Worm (Caenorhabditis elegans): Measurements from ENCODE around the gene dct-18.
A peak's percentile ranks its signal among the peaks of the same experiment; 100 is the strongest.

dct-18 gene

ce11 chrII:12914514-12915075 is 17.1 kb upstream of the dct-18 start, which contains the start of gene F35C5.12 (continued):
- peak; percentile 59 for TF ChIP-seq swsn-7 (tag; optimal IDR thresholded peaks at IDR 0.05)
- TF ChIP-seq nhr-28 (tag; optimal IDR thresholded peaks at IDR 0.05): no peak
- no peak for TF ChIP-seq lin-14 (GFP tag; optimal IDR thresholded peaks at IDR 0.05)
- TF ChIP-seq fos-1 (tag; optimal IDR thresholded peaks at IDR 0.05): no peak
- no peak for TF ChIP-seq unc-62 (GFP tag; optimal IDR thresholded peaks at IDR 0.05)
- TF ChIP-seq egl-13 (tag; optimal IDR thresholded peaks at IDR 0.05): peak; percentile 54
- no peak for TF ChIP-seq pag-3 (tag; optimal IDR thresholded peaks at IDR 0.05; ENCODE audit: borderline replicate concordance, insufficient read depth)
- no peak for TF ChIP-seq sup-37 (GFP tag; optimal IDR thresholded peaks at IDR 0.05)
- TF ChIP-seq sox-4 (tag; optimal IDR thresholded peaks at IDR 0.05): peak; percentile 42
- TF ChIP-seq nhr-12 (tag; optimal IDR thresholded peaks at IDR 0.05): no peak
- peak; percentile 15 for TF ChIP-seq mep-1 (tag; optimal IDR thresholded peaks at IDR 0.05)
- peak; percentile 8 for TF ChIP-seq lin-13 (GFP tag; optimal IDR thresholded peaks at IDR 0.05)
- TF ChIP-seq elt-3 (tag; optimal IDR thresholded peaks at IDR 0.05): peak in 1 of 6 experiments; percentile 14
- no peak for TF ChIP-seq alr-1 (tag; optimal IDR thresholded peaks at IDR 0.05; ENCODE audit: borderline replicate concordance)

ce11 chrII:12918960-12919553 is 12.6 kb upstream of the dct-18 start, which contains the start of the genes F58G1.2 and wago-4:
TSS of gene F58G1.2 (minus strand) at chrII:12919010.
TSS of gene wago-4 (plus strand) at chrII:12919551.
- no peak for TF ChIP-seq elt-3 (tag; optimal IDR thresholded peaks at IDR 0.05)
- TF ChIP-seq mab-9 (GFP tag; IDR thresholded peaks at IDR 0.05): no peak
- TF ChIP-seq C34B4.2 (tag; optimal IDR thresholded peaks at IDR 0.05): no peak
- no peak for TF ChIP-seq C04F5.9 (tag; optimal IDR thresholded peaks at IDR 0.05)
- no peak for TF ChIP-seq ets-5 (GFP tag; IDR thresholded peaks at IDR 0.05)
- TF ChIP-seq lin-15B (tag; optimal IDR thresholded peaks at IDR 0.05): no peak
- TF ChIP-seq egl-27 (tag; optimal IDR thresholded peaks at IDR 0.05): no peak
- no peak for TF ChIP-seq irx-1 (tag; optimal IDR thresholded peaks at IDR 0.05)
- no peak for TF ChIP-seq nhr-47 (tag; optimal IDR thresholded peaks at IDR 0.05)
- TF ChIP-seq nhr-71 (tag; optimal IDR thresholded peaks at IDR 0.05): no peak
- TF ChIP-seq nhr-11 (tag; optimal IDR thresholded peaks at IDR 0.05): no peak
- peak; percentile 10 for TF ChIP-seq rnt-1 (tag; optimal IDR thresholded peaks at IDR 0.05)
- peak; percentile 23 to 70 (median 41) for TF ChIP-seq dpl-1 (GFP tag; optimal IDR thresholded peaks at IDR 0.05)
- TF ChIP-seq ztf-11 (tag; optimal IDR thresholded peaks at IDR 0.05): no peak
- TF ChIP-seq unc-86 (tag; optimal IDR thresholded peaks at IDR 0.05): no peak
- TF ChIP-seq nhr-20 (tag; optimal IDR thresholded peaks at IDR 0.05): no peak
- peak; percentile 35 for TF ChIP-seq skn-1 (tag; optimal IDR thresholded peaks at IDR 0.05)
- TF ChIP-seq tbx-2 (tag; optimal IDR thresholded peaks at IDR 0.05): no peak
- no peak for TF ChIP-seq ceh-88 (GFP tag; IDR thresholded peaks at IDR 0.05)
- no peak for TF ChIP-seq vab-15 (tag; optimal IDR thresholded peaks at IDR 0.05)
- TF ChIP-seq nhr-85 (tag): peak; percentile 68
- peak; percentile 26 to 54 for TF ChIP-seq lin-35 (GFP tag; optimal IDR thresholded peaks at IDR 0.05)
- TF ChIP-seq egl-13 (tag; optimal IDR thresholded peaks at IDR 0.05): no peak
- no peak for TF ChIP-seq nhr-237 (tag; optimal IDR thresholded peaks at IDR 0.05)
- no peak for TF ChIP-seq ceh-90 (tag; optimal IDR thresholded peaks at IDR 0.05)
- no peak for TF ChIP-seq unc-62 (GFP tag; optimal IDR thresholded peaks at IDR 0.05)
- peak; percentile 14 for TF ChIP-seq lin-13 (GFP tag; optimal IDR thresholded peaks at IDR 0.05)
- TF ChIP-seq grh-1 (GFP tag; IDR thresholded peaks at IDR 0.05): no peak
- TF ChIP-seq lin-39 (tag; optimal IDR thresholded peaks at IDR 0.05): no peak
- no peak for TF ChIP-seq aly-2 (tag; optimal IDR thresholded peaks at IDR 0.05)
- no peak for TF ChIP-seq ceh-82 (tag; optimal IDR thresholded peaks at IDR 0.05)
- no peak for TF ChIP-seq ceh-8 (GFP tag; optimal IDR thresholded peaks at IDR 0.05)
- no peak for TF ChIP-seq nhr-76 (tag; optimal IDR thresholded peaks at IDR 0.05)
- TF ChIP-seq nhr-77 (tag; optimal IDR thresholded peaks at IDR 0.05): no peak
- no peak for TF ChIP-seq lir-3 (tag; optimal IDR thresholded peaks at IDR 0.05; ENCODE audit: poor library complexity)
- TF ChIP-seq sup-37 (GFP tag; optimal IDR thresholded peaks at IDR 0.05): no peak
- TF ChIP-seq ces-1 (GFP tag; optimal IDR thresholded peaks at IDR 0.05): no peak
- no peak for TF ChIP-seq pag-3 (tag; optimal IDR thresholded peaks at IDR 0.05; ENCODE audit: borderline replicate concordance, insufficient read depth)
- TF ChIP-seq efl-1 (optimal IDR thresholded peaks at IDR 0.05): peak; percentile 56 to 58
- peak; percentile 71 to 91 for TF ChIP-seq efl-1 (GFP tag; optimal IDR thresholded peaks at IDR 0.05 in 1 of 2)
- TF ChIP-seq sptf-1 (tag; optimal IDR thresholded peaks at IDR 0.05): no peak
- TF ChIP-seq F16B12.6 (tag; optimal IDR thresholded peaks at IDR 0.05): no peak

Measured in whole organism, L1 larva.